Worm (Caenorhabditis elegans): ENCODE measurements around the gene F59A7.2.

F59A7.2 gene

DNA sequence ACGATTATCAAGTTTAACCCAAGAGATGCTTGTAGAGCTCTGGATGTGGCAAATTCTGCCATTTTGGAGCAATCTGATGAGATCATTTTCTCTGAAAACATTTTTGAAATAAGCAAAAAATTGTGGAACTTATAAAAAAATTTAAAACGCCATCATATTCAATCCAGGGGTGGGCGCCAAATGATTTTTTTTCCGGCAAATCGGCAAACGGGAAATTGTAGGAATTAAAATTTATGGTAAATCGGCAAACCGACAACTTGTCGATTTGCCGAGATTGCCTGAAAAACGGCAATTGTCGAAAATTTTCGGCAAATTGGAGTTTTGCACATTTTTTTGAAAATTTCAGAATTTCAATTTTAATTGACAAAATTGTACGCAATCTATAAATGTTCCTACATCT, 19.2 kb upstream of the F59A7.2 start, which contains the start of gene srab-23:
TSS of gene srab-23 (minus strand) at position 101 of the 400 bp plus-strand sequence.
- TF ChIP-seq sox-4 (tag; optimal IDR thresholded peaks at IDR 0.05) (no peak), ceh-31 (tag; optimal IDR thresholded peaks at IDR 0.05) (no peak), K09A11.1 (tag; optimal IDR thresholded peaks at IDR 0.05; ENCODE audit: insufficient read depth) (no peak), tbx-7 (tag; optimal IDR thresholded peaks at IDR 0.05) (no peak), pha-2 (tag; optimal IDR thresholded peaks at IDR 0.05) (no peak), npax-4 (tag; optimal IDR thresholded peaks at IDR 0.05) (no peak), T23F11.4 (GFP tag; optimal IDR thresholded peaks at IDR 0.05) (no peak), ceh-22 (tag; optimal IDR thresholded peaks at IDR 0.05) (no peak), fkh-10 (GFP tag; optimal IDR thresholded peaks at IDR 0.05) (no peak), ceh-14 (tag; optimal IDR thresholded peaks at IDR 0.05) (no peak), mec-3 (tag; optimal IDR thresholded peaks at IDR 0.05; ENCODE audit: borderline replicate concordance) (no peak), syd-9 (tag; optimal IDR thresholded peaks at IDR 0.05) (no peak), tbx-2 (tag; optimal IDR thresholded peaks at IDR 0.05) (no peak)

DNA sequence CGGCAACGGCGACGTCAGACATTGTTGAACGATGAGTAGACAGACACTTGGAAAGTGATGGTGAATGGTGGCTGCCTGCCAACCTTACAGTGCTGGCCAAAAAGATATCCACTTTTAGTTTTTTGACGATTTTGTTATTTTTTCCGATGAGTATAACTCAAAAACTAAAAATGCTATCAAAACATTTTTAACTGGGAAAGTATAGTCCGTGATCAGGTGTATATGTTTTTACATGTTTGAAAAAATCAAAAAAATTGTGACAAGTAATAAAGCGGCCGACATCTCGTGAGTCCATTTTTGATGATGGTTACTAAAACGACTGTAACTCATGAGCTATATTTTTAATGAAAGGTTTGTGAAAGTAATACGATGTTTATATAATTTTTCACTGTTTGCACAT, 15.1 kb upstream of the F59A7.2 start, which contains the start of gene hil-6:
TSS of gene hil-6 (minus strand) at position 101 of the 400 bp plus-strand sequence.
- TF ChIP-seq ceh-34 (tag; optimal IDR thresholded peaks at IDR 0.05): no peak
- TF ChIP-seq elt-4 (tag; optimal IDR thresholded peaks at IDR 0.05): no peak
- no peak for TF ChIP-seq lin-11 (tag; optimal IDR thresholded peaks at IDR 0.05)
- TF ChIP-seq odd-2 (tag; optimal IDR thresholded peaks at IDR 0.05): no peak
- no peak for TF ChIP-seq nhr-11 (tag; optimal IDR thresholded peaks at IDR 0.05)
- no peak for TF ChIP-seq hlh-8 (tag; optimal IDR thresholded peaks at IDR 0.05)
- no peak for TF ChIP-seq sox-4 (tag; optimal IDR thresholded peaks at IDR 0.05)
- no peak for TF ChIP-seq tbx-2 (tag; optimal IDR thresholded peaks at IDR 0.05)
- no peak for TF ChIP-seq ceh-2 (tag; optimal IDR thresholded peaks at IDR 0.05)
- no peak for TF ChIP-seq sox-2 (GFP tag; IDR thresholded peaks at IDR 0.05)
- TF ChIP-seq ceh-30 (tag; optimal IDR thresholded peaks at IDR 0.05): no peak
- no peak for TF ChIP-seq hlh-13 (GFP tag; optimal IDR thresholded peaks at IDR 0.05)
- no peak for TF ChIP-seq sdc-2 (tag; optimal IDR thresholded peaks at IDR 0.05)

- TF ChIP-seq hlh-15 (tag; optimal IDR thresholded peaks at IDR 0.05) (no peak), hlh-6 (tag; optimal IDR thresholded peaks at IDR 0.05) (no peak), C08G9.2 (tag; optimal IDR thresholded peaks at IDR 0.05) (no peak), fkh-6 (tag; optimal IDR thresholded peaks at IDR 0.05) (no peak), nhr-232 (tag; optimal IDR thresholded peaks at IDR 0.05) (no peak), ahr-1 (tag; optimal IDR thresholded peaks at IDR 0.05) (no peak)
These were observed 14.3 kb upstream of the F59A7.2 start for ce11 chrV:2030661-2031060.

DNA sequence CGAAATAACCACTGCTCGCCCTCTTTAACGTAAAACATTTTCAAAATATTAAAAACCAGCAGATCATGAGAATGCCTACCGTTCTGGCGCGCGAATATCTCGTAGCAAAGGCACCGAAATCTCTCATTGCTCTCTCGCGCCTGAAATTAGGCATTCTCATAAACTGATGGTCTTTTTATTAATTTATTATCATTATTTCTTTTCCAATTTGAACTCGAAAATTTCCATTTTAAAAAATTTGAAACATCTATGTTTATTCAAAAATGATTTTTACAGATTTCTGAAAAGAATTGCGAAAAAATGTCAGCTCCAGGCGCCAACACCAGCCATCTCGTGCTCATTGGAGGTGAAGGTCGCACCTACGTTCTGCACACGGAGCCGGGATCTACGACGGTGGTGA, 13.5 kb upstream of the F59A7.2 start, which contains the start of gene F59A7.12:
TSS of gene F59A7.12 (plus strand) at position 301 of the 400 bp plus-strand sequence.
- TF ChIP-seq fkh-6 (tag; optimal IDR thresholded peaks at IDR 0.05) (no peak), odd-2 (tag; optimal IDR thresholded peaks at IDR 0.05) (no peak), ceh-2 (tag; optimal IDR thresholded peaks at IDR 0.05) (no peak), npax-4 (tag; optimal IDR thresholded peaks at IDR 0.05) (no peak), ceh-18 (tag; optimal IDR thresholded peaks at IDR 0.05) (no peak), pha-2 (tag; optimal IDR thresholded peaks at IDR 0.05) (no peak), zip-5 (tag; optimal IDR thresholded peaks at IDR 0.05) (no peak), elt-4 (tag; optimal IDR thresholded peaks at IDR 0.05) (no peak), ets-4 (tag; optimal IDR thresholded peaks at IDR 0.05) (no peak), pros-1 (tag; optimal IDR thresholded peaks at IDR 0.05) (no peak), tbx-2 (tag; optimal IDR thresholded peaks at IDR 0.05) (no peak), eyg-1 (tag; optimal IDR thresholded peaks at IDR 0.05) (no peak), ama-1 (optimal IDR thresholded peaks at IDR 0.05) (no peak), hlh-15 (tag; optimal IDR thresholded peaks at IDR 0.05) (no peak)

DNA sequence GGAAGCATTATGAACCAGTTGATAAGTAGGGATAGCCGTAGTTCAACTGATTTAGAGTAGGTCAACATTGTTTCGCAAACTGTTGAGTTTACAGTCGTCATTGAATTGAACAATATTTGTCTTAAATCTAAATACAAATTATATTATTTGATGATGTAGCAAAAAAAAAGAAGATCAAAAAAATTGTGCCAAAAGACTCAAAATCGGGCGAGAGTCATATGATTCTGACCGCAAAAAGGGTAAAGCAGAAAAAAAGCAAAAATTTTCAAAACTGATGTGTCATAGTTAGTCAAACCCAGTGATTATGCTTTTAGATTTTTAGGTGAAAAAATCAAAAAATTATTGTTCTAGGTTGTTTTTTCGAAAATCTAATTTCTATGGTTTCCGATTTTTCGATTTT, 11.5 kb upstream of the F59A7.2 start, which contains the start of gene srab-13:
TSS of gene srab-13 (minus strand) at position 101 of the 400 bp plus-strand sequence.
- TF ChIP-seq mec-3 (tag; optimal IDR thresholded peaks at IDR 0.05; ENCODE audit: borderline replicate concordance): no peak
- no peak for TF ChIP-seq hlh-8 (tag; optimal IDR thresholded peaks at IDR 0.05)
- TF ChIP-seq ceh-22 (tag; optimal IDR thresholded peaks at IDR 0.05): no peak
- TF ChIP-seq sdc-2 (tag; optimal IDR thresholded peaks at IDR 0.05): no peak
- TF ChIP-seq ceh-14 (tag; optimal IDR thresholded peaks at IDR 0.05): no peak
- TF ChIP-seq ceh-9 (tag; optimal IDR thresholded peaks at IDR 0.05): no peak
- no peak for TF ChIP-seq Y22D7AL.16 (tag; optimal IDR thresholded peaks at IDR 0.05)
- no peak for TF ChIP-seq rnt-1 (tag; optimal IDR thresholded peaks at IDR 0.05)
- no peak for TF ChIP-seq ets-4 (tag; optimal IDR thresholded peaks at IDR 0.05)
- TF ChIP-seq ttx-3 (tag; optimal IDR thresholded peaks at IDR 0.05): no peak
- no peak for TF ChIP-seq npax-4 (tag; optimal IDR thresholded peaks at IDR 0.05)
- no peak for TF ChIP-seq C08G9.2 (tag; optimal IDR thresholded peaks at IDR 0.05)
- no peak for TF ChIP-seq F13H6.1 (tag; optimal IDR thresholded peaks at IDR 0.05)
- TF ChIP-seq eyg-1 (tag; optimal IDR thresholded peaks at IDR 0.05): no peak
- no peak for TF ChIP-seq pros-1 (tag; optimal IDR thresholded peaks at IDR 0.05)
- no peak for TF ChIP-seq ceh-19 (GFP tag; optimal IDR thresholded peaks at IDR 0.05)
- no peak for TF ChIP-seq pax-1 (tag; optimal IDR thresholded peaks at IDR 0.05)
- no peak for TF ChIP-seq madf-2 (tag; optimal IDR thresholded peaks at IDR 0.05)
- TF ChIP-seq unc-42 (tag; optimal IDR thresholded peaks at IDR 0.05): no peak
